Worm (Caenorhabditis elegans): ENCODE data around the gene K01D12.20.

ce11 chrV:12429039-12429438 lies 28.4 kb upstream of the K01D12.20 start, which contains the start of gene C54D10.5:
- no peak for TF ChIP-seq elt-4 (tag; optimal IDR thresholded peaks at IDR 0.05)
- TF ChIP-seq elt-2 (tag; optimal IDR thresholded peaks at IDR 0.05) = no peak
- no peak for TF ChIP-seq tbx-2 (tag; optimal IDR thresholded peaks at IDR 0.05)
- TF ChIP-seq ceh-18 (tag; optimal IDR thresholded peaks at IDR 0.05) = no peak
- no peak for TF ChIP-seq ref-2 (tag; optimal IDR thresholded peaks at IDR 0.05)
- no peak for TF ChIP-seq nhr-11 (tag; optimal IDR thresholded peaks at IDR 0.05)
- TF ChIP-seq ceh-22 (tag; optimal IDR thresholded peaks at IDR 0.05) = no peak
- no peak for TF ChIP-seq F13H6.1 (tag; optimal IDR thresholded peaks at IDR 0.05)
- no peak for TF ChIP-seq fkh-6 (tag; optimal IDR thresholded peaks at IDR 0.05)
